Fruit fly (Drosophila melanogaster): ENCODE measurements around the gene CG4338.

- TF ChIP-seq psq (optimal IDR thresholded peaks at IDR 0.05) = no peak
- no peak for TF ChIP-seq pan (optimal IDR thresholded peaks at IDR 0.05)
- TF ChIP-seq Dll (optimal IDR thresholded peaks at IDR 0.05) = no peak
- no peak for TF ChIP-seq usp (GFP tag; optimal IDR thresholded peaks at IDR 0.05)
- TF ChIP-seq CG8478 (optimal IDR thresholded peaks at IDR 0.05) = no peak
Measured at dm6 chr3R:15249037-15249436, 26.3 kb upstream of the CG4338 start, which contains the start of gene Amt.

Data from whole organism.